Fruit fly (Drosophila melanogaster): ENCODE results near the gene Cbp80.
A peak's percentile ranks its signal among the peaks of the same experiment; 100 is the strongest.

The Cbp80 gene

DNA sequence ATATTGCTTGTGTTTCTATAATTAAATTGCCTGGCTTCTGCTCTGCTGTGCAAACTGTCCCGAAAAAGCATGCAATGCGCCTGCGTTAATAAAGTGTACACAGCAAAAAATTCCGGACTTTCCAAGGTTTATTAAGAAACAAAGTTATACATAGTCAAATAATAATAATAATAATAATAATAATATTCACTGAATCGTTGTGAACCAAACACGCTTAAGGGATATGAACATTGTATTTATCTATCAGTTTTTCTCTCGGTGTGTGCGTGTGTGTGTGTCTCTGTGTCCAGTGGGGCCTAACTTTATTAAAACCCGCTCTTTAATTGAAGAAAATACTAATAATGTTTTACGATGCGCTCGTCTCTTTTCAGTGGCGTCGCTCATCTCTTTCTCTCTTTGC, 41.4 kb downstream of the Cbp80 start (continued):
- no peak for TF ChIP-seq CG8281 (tag; optimal IDR thresholded peaks at IDR 0.05)
- peak; percentile 49 for TF ChIP-seq slbo (GFP tag; IDR thresholded peaks at IDR 0.05)
- peak; percentile 20 for TF ChIP-seq Abd-B (GFP tag; optimal IDR thresholded peaks at IDR 0.05)
- TF ChIP-seq Hr3 (GFP tag; optimal IDR thresholded peaks at IDR 0.05) = peak; percentile 6
- no peak for TF ChIP-seq Doc2 (GFP tag; IDR thresholded peaks at IDR 0.05)
- TF ChIP-seq CG17829 (tag; optimal IDR thresholded peaks at IDR 0.05) = peak; percentile 11
- TF ChIP-seq grau (tag; optimal IDR thresholded peaks at IDR 0.05) = peak; percentile 43
- peak; percentile 19 for TF ChIP-seq CG10147 (GFP tag; optimal IDR thresholded peaks at IDR 0.05)
- no peak for TF ChIP-seq CG3726 (GFP tag; IDR thresholded peaks at IDR 0.05)
- 0 out of 3 replicates have a peak, but pooled peaks have one; percentile 27 for TF ChIP-seq ci (GFP tag; IDR thresholded peaks at IDR 0.05)
- peak; percentile 21 for TF ChIP-seq nmo (GFP tag; optimal IDR thresholded peaks at IDR 0.05)
- no peak for TF ChIP-seq phol (tag; optimal IDR thresholded peaks at IDR 0.05)
- peak; percentile 26 for TF ChIP-seq tap (tag; optimal IDR thresholded peaks at IDR 0.05)
- TF ChIP-seq dysf (GFP tag; IDR thresholded peaks at IDR 0.05) = no peak
- TF ChIP-seq fd96Cb (tag; optimal IDR thresholded peaks at IDR 0.05) = peak; percentile 15
- peak; percentile 43; the same call in 1 of the 2 replicates for TF ChIP-seq Xrp1 (GFP tag; IDR thresholded peaks at IDR 0.05)
- TF ChIP-seq Oli (tag; optimal IDR thresholded peaks at IDR 0.05) = peak; percentile 20
- TF ChIP-seq CG6813 (GFP tag; optimal IDR thresholded peaks at IDR 0.05) = peak; percentile 41
- peak; percentile 45; the same call in 1 of the 2 replicates for TF ChIP-seq Atf6 (GFP tag; IDR thresholded peaks at IDR 0.05)
- TF ChIP-seq gsb (GFP tag; IDR thresholded peaks at IDR 0.05) = no peak
- TF ChIP-seq toy (GFP tag; IDR thresholded peaks at IDR 0.05) = no peak
- peak; percentile 41 for TF ChIP-seq NfI (GFP tag; optimal IDR thresholded peaks at IDR 0.05)
- peak; percentile 39; the same call in 1 of the 2 replicates for TF ChIP-seq Ada2b (GFP tag; IDR thresholded peaks at IDR 0.05)
- TF ChIP-seq CG3065 (GFP tag; optimal IDR thresholded peaks at IDR 0.05) = no peak
- TF ChIP-seq CG14441 (GFP tag; IDR thresholded peaks at IDR 0.05) = no peak
- TF ChIP-seq CG2678 (tag; optimal IDR thresholded peaks at IDR 0.05) = peak; percentile 56
- TF ChIP-seq CG12769 (tag; optimal IDR thresholded peaks at IDR 0.05) = peak; percentile 7
- no peak for TF ChIP-seq slou (GFP tag; optimal IDR thresholded peaks at IDR 0.05)
- TF ChIP-seq h (optimal IDR thresholded peaks at IDR 0.05) = no peak
- TF ChIP-seq CG2120 (GFP tag; optimal IDR thresholded peaks at IDR 0.05) = peak; percentile 13
- peak; percentile 34 for TF ChIP-seq CG10209 (GFP tag; optimal IDR thresholded peaks at IDR 0.05)
- no peak for TF ChIP-seq NC2α (GFP tag; optimal IDR thresholded peaks at IDR 0.05)
- TF ChIP-seq CG30431 (GFP tag; optimal IDR thresholded peaks at IDR 0.05) = peak; percentile 7
- TF ChIP-seq CG12104 (GFP tag; optimal IDR thresholded peaks at IDR 0.05) = no peak
- no peak for TF ChIP-seq CG6654 (GFP tag; optimal IDR thresholded peaks at IDR 0.05)
- TF ChIP-seq so (GFP tag; IDR thresholded peaks at IDR 0.05) = no peak
- TF ChIP-seq hkb (optimal IDR thresholded peaks at IDR 0.05) = no peak
- TF ChIP-seq hkb (GFP tag; IDR thresholded peaks at IDR 0.05) = no peak
- no peak for TF ChIP-seq zen (tag; optimal IDR thresholded peaks at IDR 0.05)
- peak; percentile 40 for TF ChIP-seq Ssrp (tag; optimal IDR thresholded peaks at IDR 0.05)
- no peak for TF ChIP-seq Max (GFP tag; optimal IDR thresholded peaks at IDR 0.05)
- no peak for TF ChIP-seq CG3407 (GFP tag; optimal IDR thresholded peaks at IDR 0.05)
- TF ChIP-seq CG18262 (tag; optimal IDR thresholded peaks at IDR 0.05) = peak; percentile 33
- peak; percentile 38 for TF ChIP-seq CG17359 (tag; optimal IDR thresholded peaks at IDR 0.05)
- TF ChIP-seq chn (GFP tag; optimal IDR thresholded peaks at IDR 0.05) = no peak
- peak; percentile 44; the same call in 1 of the 2 replicates for TF ChIP-seq sisA (GFP tag; IDR thresholded peaks at IDR 0.05)
- TF ChIP-seq Drgx (GFP tag; IDR thresholded peaks at IDR 0.05) = 0 out of 2 replicates have a peak, but pooled peaks have one; percentile 16
